Fruit fly (Drosophila melanogaster): ENCODE data around the gene BG642312.

Gene BG642312

dm6 chr3L:6220187-6220586 is 13.0 kb downstream of the BG642312 start, which contains the start of gene CG33946 (continued):
- TF ChIP-seq knrl (GFP tag; IDR thresholded peaks at IDR 0.05; ENCODE audit: partially characterized antibody) (no peak), CG11504 (tag; optimal IDR thresholded peaks at IDR 0.05) (peak; percentile 13), CG5953 (GFP tag; IDR thresholded peaks at IDR 0.05) (no peak), CG11695 (GFP tag; IDR thresholded peaks at IDR 0.05) (0 out of 3 replicates have a peak, but pooled peaks have one; percentile 36), CG15011 (GFP tag; optimal IDR thresholded peaks at IDR 0.05) (no peak), cad (GFP tag; optimal IDR thresholded peaks at IDR 0.05) (no peak), BtbVII (GFP tag; optimal IDR thresholded peaks at IDR 0.05) (no peak), cato (GFP tag; optimal IDR thresholded peaks at IDR 0.05; ENCODE audit: borderline replicate concordance) (no peak), nerfin-1 (tag; optimal IDR thresholded peaks at IDR 0.05) (no peak), YL-1 (GFP tag; optimal IDR thresholded peaks at IDR 0.05) (no peak), Fer2 (tag; optimal IDR thresholded peaks at IDR 0.05) (no peak), seq (GFP tag; IDR thresholded peaks at IDR 0.05) (0 out of 2 replicates have a peak, but pooled peaks have one; percentile 10), CG3065 (GFP tag; optimal IDR thresholded peaks at IDR 0.05) (no peak), CG4820 (GFP tag; optimal IDR thresholded peaks at IDR 0.05) (peak; percentile 23), Dfd (GFP tag; optimal IDR thresholded peaks at IDR 0.05) (no peak), CG3726 (GFP tag; IDR thresholded peaks at IDR 0.05) (no peak), CG11247 (GFP tag; IDR thresholded peaks at IDR 0.05) (no peak), lbe (GFP tag; optimal IDR thresholded peaks at IDR 0.05) (no peak), CG16863 (GFP tag; optimal IDR thresholded peaks at IDR 0.05) (no peak), Camta (GFP tag; optimal IDR thresholded peaks at IDR 0.05) (no peak), Blimp-1 (GFP tag; optimal IDR thresholded peaks at IDR 0.05) (peak; percentile 12), NK7.1 (GFP tag; optimal IDR thresholded peaks at IDR 0.05) (no peak), CG30020 (tag; optimal IDR thresholded peaks at IDR 0.05) (no peak), so (GFP tag; IDR thresholded peaks at IDR 0.05) (no peak), CG7271 (tag; optimal IDR thresholded peaks at IDR 0.05) (no peak), Sox100B (GFP tag; optimal IDR thresholded peaks at IDR 0.05) (no peak), scrt (GFP tag; optimal IDR thresholded peaks at IDR 0.05) (no peak), CG5245 (GFP tag; optimal IDR thresholded peaks at IDR 0.05) (no peak), CG15479 (GFP tag; optimal IDR thresholded peaks at IDR 0.05) (no peak), CG7556 (GFP tag; optimal IDR thresholded peaks at IDR 0.05) (no peak), gro (GFP tag; optimal IDR thresholded peaks at IDR 0.05) (no peak), CG12236 (GFP tag; optimal IDR thresholded peaks at IDR 0.05) (no peak), lab (GFP tag; optimal IDR thresholded peaks at IDR 0.05) (no peak), CG4730 (GFP tag; IDR thresholded peaks at IDR 0.05) (no peak), nau (GFP tag; optimal IDR thresholded peaks at IDR 0.05) (no peak), pfk (GFP tag; optimal IDR thresholded peaks at IDR 0.05) (no peak), jumu (GFP tag; optimal IDR thresholded peaks at IDR 0.05) (no peak), crc (GFP tag; optimal IDR thresholded peaks at IDR 0.05) (no peak), CG9876 (GFP tag; optimal IDR thresholded peaks at IDR 0.05) (no peak), mld (GFP tag; IDR thresholded peaks at IDR 0.05; ENCODE audit: partially characterized antibody) (no peak), Fer1 (GFP tag; optimal IDR thresholded peaks at IDR 0.05) (no peak), ci (GFP tag; IDR thresholded peaks at IDR 0.05) (0 out of 3 replicates have a peak, but pooled peaks have one; percentile 56), lmd (GFP tag; IDR thresholded peaks at IDR 0.05) (peak; percentile 61), nom (GFP tag; optimal IDR thresholded peaks at IDR 0.05) (no peak), repo (GFP tag; optimal IDR thresholded peaks at IDR 0.05) (no peak), Atf-2 (GFP tag; optimal IDR thresholded peaks at IDR 0.05) (peak; percentile 30), insv (GFP tag; optimal IDR thresholded peaks at IDR 0.05) (no peak), CG16815 (GFP tag; optimal IDR thresholded peaks at IDR 0.05) (peak; percentile 29), br (optimal IDR thresholded peaks at IDR 0.05) (no peak), prd (optimal IDR thresholded peaks at IDR 0.05) (no peak), prd (GFP tag; IDR thresholded peaks at IDR 0.05) (peak; percentile 73; the same call in 2 of the 3 replicates), CG17359 (tag; optimal IDR thresholded peaks at IDR 0.05) (no peak)
